Worm (Caenorhabditis elegans) whole organism, young adult: ENCODE measurements around the gene clec-176.

ENCODE experiments used
- F10E7.11 ChIP-seq: sonication (generic microtip); optimal IDR thresholded peaks from 2 replicates; lab custom pipeline; 2017; ENCODE audit warnings: mild to moderate bottlenecking, missing genetic modification characterization, moderate library complexity, missing compliant biosample characterization
- T07F8.4 ChIP-seq: sonication (generic microtip); optimal IDR thresholded peaks from 2 replicates; lab custom pipeline; 2016; ENCODE audit warnings: mild to moderate bottlenecking, missing genetic modification characterization, moderate library complexity, missing compliant biosample characterization
- T26A5.8 ChIP-seq: sonication (generic microtip); optimal IDR thresholded peaks from 2 replicates; lab custom pipeline; 2016; ENCODE audit warnings: missing genetic modification characterization, missing compliant biosample characterization
- Y53G8AR.9 ChIP-seq: fragments of 200-800 bp; sonication (Bioruptor generic); conservative IDR thresholded peaks from 2 replicates; pipeline ENCODE4 v1.3.6; 2022; ENCODE audit warnings: missing genetic modification reagents, missing genetic modification characterization, missing compliant biosample characterization
- Y67H2A.10 ChIP-seq: fragments of 200-800 bp; sonication (Bioruptor generic); conservative IDR thresholded peaks from 2 replicates; pipeline ENCODE4 v1.3.6; 2022; ENCODE audit warnings: missing genetic modification reagents, missing genetic modification characterization, missing compliant biosample characterization
- ama-1 ChIP-seq, 3 experiments: fragments of 150-350 bp in 1 of 3; sonication (generic microtip) in 2 of 3; optimal IDR thresholded peaks; 2 replicates each; lab custom pipeline; 2014 to 2018; ENCODE audit warnings: missing biosample characterization in 2 of 3, missing genetic modification characterization in 2 of 3, missing genetic modification reagents in 2 of 3
- atf-7 ChIP-seq: sonication (generic microtip); optimal IDR thresholded peaks from 2 replicates; lab custom pipeline; 2017; ENCODE audit warnings: mild to moderate bottlenecking, missing genetic modification characterization, missing compliant biosample characterization
- attf-5 ChIP-seq: fragments of 200-800 bp; sonication (Bioruptor generic); optimal IDR thresholded peaks from 2 replicates; lab custom pipeline; 2018; ENCODE audit warnings: mild to moderate bottlenecking, missing genetic modification characterization, missing compliant biosample characterization
- bed-2 ChIP-seq: fragments of 200-800 bp; sonication (Bioruptor generic); IDR thresholded peaks from 2 replicates; pipeline ENCODE4 v1.3.6; 2022; ENCODE audit warnings: missing genetic modification reagents, missing genetic modification characterization, missing compliant biosample characterization
- cebp-2 ChIP-seq: fragments of 200-800 bp; sonication (Bioruptor generic); IDR thresholded peaks from 2 replicates; pipeline ENCODE4 v1.3.6; 2022; ENCODE audit warnings: missing genetic modification characterization, missing compliant biosample characterization
- ceh-100 ChIP-seq: fragments of 200-800 bp; sonication (Bioruptor generic); IDR thresholded peaks from 2 replicates; pipeline ENCODE4 v1.3.6; 2022; ENCODE audit warnings: missing genetic modification reagents, missing genetic modification characterization, missing compliant biosample characterization
- ceh-58 ChIP-seq: fragments of 200-800 bp; sonication (Bioruptor generic); IDR thresholded peaks from 2 replicates; pipeline ENCODE4 v1.3.6; 2022; ENCODE audit warnings: missing genetic modification characterization, missing compliant biosample characterization
- ceh-79 ChIP-seq: sonication (generic microtip); optimal IDR thresholded peaks from 2 replicates; lab custom pipeline; 2017; ENCODE audit warnings: mild to moderate bottlenecking, missing genetic modification characterization, missing compliant biosample characterization
- ceh-91 ChIP-seq: fragments of 200-800 bp; sonication (Bioruptor generic); IDR thresholded peaks from 2 replicates; pipeline ENCODE4 v1.3.6; 2022; ENCODE audit warnings: missing genetic modification reagents, missing genetic modification characterization, missing compliant biosample characterization
- dox-1 ChIP-seq: fragments of 200-800 bp; sonication (Bioruptor generic); IDR thresholded peaks from 2 replicates; pipeline ENCODE4 v1.3.6; 2022; ENCODE audit warnings: missing genetic modification reagents, missing genetic modification characterization, missing compliant biosample characterization
- dpl-1 ChIP-seq: fragments of 150-350 bp; optimal IDR thresholded peaks from 2 replicates; lab custom pipeline; 2014; ENCODE audit warnings: missing biosample characterization, missing genetic modification reagents, missing genetic modification characterization
- ekl-4 ChIP-seq: fragments of 200-800 bp; sonication (Bioruptor generic); IDR thresholded peaks from 2 replicates; pipeline ENCODE4 v1.3.6; 2022; ENCODE audit warnings: missing genetic modification reagents, missing genetic modification characterization, missing compliant biosample characterization
- gei-17 ChIP-seq: fragments of 200-800 bp; sonication (Bioruptor generic); optimal IDR thresholded peaks from 2 replicates; lab custom pipeline; 2018; ENCODE audit warnings: mild to moderate bottlenecking, missing genetic modification characterization, missing compliant biosample characterization
- hmg-1.2 ChIP-seq: fragments of 200-800 bp; sonication (Bioruptor generic); IDR thresholded peaks from 2 replicates; pipeline ENCODE4 v1.3.6; 2022; ENCODE audit warnings: missing genetic modification reagents, missing genetic modification characterization, missing compliant biosample characterization
- lag-1 ChIP-seq: fragments of 200-800 bp; sonication (Bioruptor generic); IDR thresholded peaks from 2 replicates; pipeline ENCODE4 v1.3.6; 2022; ENCODE audit warnings: missing genetic modification reagents, missing genetic modification characterization, missing compliant biosample characterization
- lir-1 ChIP-seq: fragments of 200-800 bp; sonication (Bioruptor generic); conservative IDR thresholded peaks from 2 replicates; pipeline ENCODE4 v1.3.6; 2022; ENCODE audit warnings: missing genetic modification reagents, missing genetic modification characterization, missing compliant biosample characterization
- lsl-1 ChIP-seq: fragments of 200-800 bp; sonication (Bioruptor generic); optimal IDR thresholded peaks from 2 replicates; lab custom pipeline; 2018; ENCODE audit warnings: mild to moderate bottlenecking, missing genetic modification characterization, moderate library complexity, missing compliant biosample characterization
- mel-28 ChIP-seq: sonication (generic microtip); optimal IDR thresholded peaks from 2 replicates; lab custom pipeline; 2016; ENCODE audit warnings: borderline replicate concordance, mild to moderate bottlenecking, missing genetic modification characterization, missing compliant biosample characterization
- mxl-1 ChIP-seq: sonication (generic microtip); optimal IDR thresholded peaks from 2 replicates; lab custom pipeline; 2016; ENCODE audit warnings: missing genetic modification characterization, missing compliant biosample characterization
- nhr-120 ChIP-seq: fragments of 200-800 bp; sonication (Bioruptor generic); IDR thresholded peaks from 2 replicates; pipeline ENCODE4 v1.3.6; 2022; ENCODE audit warnings: missing genetic modification characterization, missing compliant biosample characterization
- pha-4 ChIP-seq: fragments of 150-350 bp; sonication (generic microtip); optimal IDR thresholded peaks from 2 replicates; lab custom pipeline; 2014; ENCODE audit warnings: missing biosample characterization, missing genetic modification reagents, missing genetic modification characterization
- repo-1 ChIP-seq: sonication (generic microtip); optimal IDR thresholded peaks from 2 replicates; lab custom pipeline; 2017; ENCODE audit warnings: mild to moderate bottlenecking, missing genetic modification characterization, missing compliant biosample characterization
- snpc-1.1 ChIP-seq: sonication (generic microtip); optimal IDR thresholded peaks from 2 replicates; lab custom pipeline; 2017; ENCODE audit warnings: missing genetic modification characterization, mild to moderate bottlenecking, missing compliant biosample characterization, antibody characterized with exemption, moderate library complexity, missing genotype, missing genetic modification reagents; ENCODE audit not compliant: insufficient read depth
- sptf-2 ChIP-seq: fragments of 200-800 bp; sonication (Bioruptor generic); optimal IDR thresholded peaks from 2 replicates; lab custom pipeline; 2018; ENCODE audit warnings: mild to moderate bottlenecking, missing genetic modification characterization, missing compliant biosample characterization
- tbp1 ChIP-seq: fragments of 200-800 bp; sonication (Bioruptor generic); optimal IDR thresholded peaks from 2 replicates; lab custom pipeline; 2018; ENCODE audit warnings: mild to moderate bottlenecking, missing genetic modification characterization, missing compliant biosample characterization
- tlf-1 ChIP-seq: fragments of 200-800 bp; sonication (Bioruptor generic); optimal IDR thresholded peaks from 2 replicates; lab custom pipeline; 2018; ENCODE audit warnings: mild to moderate bottlenecking, missing genetic modification characterization, missing compliant biosample characterization
- zim-3 ChIP-seq: sonication (generic microtip); optimal IDR thresholded peaks from 2 replicates; lab custom pipeline; 2017; ENCODE audit warnings: mild to moderate bottlenecking, missing genetic modification characterization, moderate library complexity, missing compliant biosample characterization
- ztf-18 ChIP-seq: sonication (generic microtip); optimal IDR thresholded peaks from 2 replicates; lab custom pipeline; 2016; ENCODE audit warnings: missing genotype, mild to moderate bottlenecking, missing genetic modification characterization, missing compliant biosample characterization

The clec-176 gene

ce11 chrIV:4983746-4984145, at the start of gene clec-176:
Gene clec-176 (plus strand): TSS chrIV:4984046.
- TF ChIP-seq ceh-58 (GFP tag; lab: Robert Waterston, UW) = no peak
- no peak for TF ChIP-seq atf-7 (tag; lab: Kevin White, UChicago)
- TF ChIP-seq lag-1 (GFP tag; lab: Robert Waterston, UW) = no peak
- no peak for TF ChIP-seq lsl-1
- TF ChIP-seq F10E7.11 (tag; lab: Kevin White, UChicago) = no peak
- TF ChIP-seq bed-2 (GFP tag; lab: Robert Waterston, UW) = no peak
- TF ChIP-seq ekl-4 (GFP tag; lab: Robert Waterston, UW) = no peak

ce11 chrIV:4934103-4934502, 49.7 kb upstream of the clec-176 start, which contains the start of gene str-153:
Gene str-153 (plus strand): TSS chrIV:4934403.
- no peak for TF ChIP-seq T07F8.4 (tag; lab: Kevin White, UChicago)
- TF ChIP-seq dox-1 (GFP tag; lab: Robert Waterston, UW) = no peak
- TF ChIP-seq Y53G8AR.9 (GFP tag; lab: Robert Waterston, UW) = no peak
- no peak for TF ChIP-seq cebp-2 (GFP tag; lab: Robert Waterston, UW)
- TF ChIP-seq hmg-1.2 (GFP tag; lab: Robert Waterston, UW) = no peak
- TF ChIP-seq tlf-1 (GFP tag; lab: Kevin White, UChicago) = no peak
- TF ChIP-seq bed-2 (GFP tag; lab: Robert Waterston, UW) = no peak
- no peak for TF ChIP-seq snpc-1.1 (tag; lab: Kevin White, UChicago)
- no peak for TF ChIP-seq dpl-1
- no peak for TF ChIP-seq lir-1 (GFP tag; lab: Robert Waterston, UW)
- TF ChIP-seq ceh-91 (GFP tag; lab: Robert Waterston, UW) = no peak
- TF ChIP-seq T26A5.8 (tag; lab: Kevin White, UChicago) = no peak
- TF ChIP-seq mel-28 (tag; lab: Kevin White, UChicago) = no peak

- TF ChIP-seq mxl-1 (no peak), Y67H2A.10 (GFP tag; lab: Robert Waterston, UW) (no peak), ama-1 (optimal IDR thresholded peaks at IDR 0.05; lab: Kevin White, UChicago) (no peak), ama-1 (GFP tag; optimal IDR thresholded peaks at IDR 0.05; lab: Kevin White, UChicago) (no peak), attf-5 (GFP tag; lab: Kevin White, UChicago) (no peak), sptf-2 (GFP tag; lab: Kevin White, UChicago) (no peak), ceh-100 (GFP tag; lab: Robert Waterston, UW) (no peak), dox-1 (GFP tag; lab: Robert Waterston, UW) (no peak), repo-1 (tag; lab: Kevin White, UChicago) (no peak), ceh-79 (tag; lab: Kevin White, UChicago) (no peak), tlf-1 (GFP tag; lab: Kevin White, UChicago) (no peak), ztf-18 (tag; lab: Kevin White, UChicago) (no peak), pha-4 (tag; lab: Kevin White, UChicago) (no peak), tbp1 (GFP tag; lab: Kevin White, UChicago) (no peak), gei-17 (no peak), T07F8.4 (tag; lab: Kevin White, UChicago) (no peak), zim-3 (tag; lab: Kevin White, UChicago) (no peak)
Observed at ce11 chrIV:4937647-4938046, 46.2 kb upstream of the clec-176 start, which contains the start of gene fbxa-86. Gene fbxa-86 (minus strand): TSS chrIV:4938013.

- no peak for TF ChIP-seq nhr-120 (GFP tag; lab: Robert Waterston, UW)
Observed at ce11 chrIV:4938664-4939063, 45.2 kb upstream of the clec-176 start, which contains the start of gene str-168. Gene str-168 (plus strand): TSS chrIV:4938964.
